Worm (Caenorhabditis elegans) whole organism, L1 larva: Measurements from ENCODE around the gene T16G12.13.

ENCODE experiments used
- blmp-1 ChIP-seq: fragments of 150-350 bp; optimal IDR thresholded peaks from 2 replicates; lab custom pipeline; 2014; ENCODE audit warnings: missing biosample characterization, missing genetic modification characterization
- unc-130 ChIP-seq: fragments of 150-350 bp; optimal IDR thresholded peaks from 2 replicates; lab custom pipeline; 2017; ENCODE audit warnings: missing biosample characterization, missing genetic modification characterization, inconsistent platforms

- TF ChIP-seq unc-130 (tag; lab: Kevin White, UChicago), result no peak
- TF ChIP-seq blmp-1 (tag; lab: Kevin White, UChicago), result no peak
Observed at ce11 chrIII:10059002-10059401, 1.7 kb upstream of the T16G12.13 start, which contains the start of gene T16G12.8.
